Worm (Caenorhabditis elegans): ENCODE measurements around the gene gst-30.

gst-30 gene

ce11 chrII:4934954-4935353, at the start of gene gst-30:
Gene gst-30, minus strand, starts transcription at chrII:4935054.
- no peak for TF ChIP-seq T07F8.4 (tag; optimal IDR thresholded peaks at IDR 0.05)

DNA sequence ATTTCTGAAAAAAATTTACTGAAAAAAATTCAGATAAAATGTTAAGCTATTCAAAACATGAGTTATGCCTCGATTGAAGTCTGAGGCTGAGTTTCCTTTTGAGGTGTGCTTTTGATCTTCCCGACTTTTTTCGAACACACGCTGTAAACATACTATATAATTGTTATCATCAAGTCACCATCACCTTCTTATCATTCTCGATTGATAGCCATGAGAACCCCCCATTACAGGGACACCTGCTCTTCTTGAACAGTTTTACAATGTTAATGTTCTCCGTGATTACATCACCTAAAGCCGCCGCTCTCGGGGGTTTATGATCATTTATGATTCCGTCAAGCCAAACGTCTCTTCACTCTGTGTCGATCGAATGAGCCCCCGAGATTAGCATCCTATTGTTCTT, 49.3 kb upstream of the gst-30 start:
- TF ChIP-seq zim-3 (tag; optimal IDR thresholded peaks at IDR 0.05) = no peak
- TF ChIP-seq somi-1 (GFP tag; optimal IDR thresholded peaks at IDR 0.05) = no peak
- no peak for TF ChIP-seq Y79H2A.3 (GFP tag; conservative IDR thresholded peaks at IDR 0.05)
- no peak for TF ChIP-seq ekl-4 (GFP tag; IDR thresholded peaks at IDR 0.05)
- no peak for TF ChIP-seq ceh-58 (GFP tag; IDR thresholded peaks at IDR 0.05)
- TF ChIP-seq nhr-27 (tag; optimal IDR thresholded peaks at IDR 0.05) = no peak
- TF ChIP-seq ztf-3 (GFP tag; optimal IDR thresholded peaks at IDR 0.05) = no peak
- no peak for TF ChIP-seq unc-130 (GFP tag; optimal IDR thresholded peaks at IDR 0.05)
- no peak for TF ChIP-seq snpc-4 (GFP tag; optimal IDR thresholded peaks at IDR 0.05)
- no peak for TF ChIP-seq snpc-4 (tag; optimal IDR thresholded peaks at IDR 0.05)
- no peak for TF ChIP-seq sea-2 (GFP tag; IDR thresholded peaks at IDR 0.05)

- no peak for TF ChIP-seq hrde-1 (tag; optimal IDR thresholded peaks at IDR 0.05; ENCODE audit: borderline replicate concordance)
- TF ChIP-seq Y79H2A.3 (GFP tag; conservative IDR thresholded peaks at IDR 0.05) = no peak
- no peak for TF ChIP-seq let-526 (GFP tag; IDR thresholded peaks at IDR 0.05)
- no peak for TF ChIP-seq ekl-4 (GFP tag; IDR thresholded peaks at IDR 0.05)
- no peak for TF ChIP-seq Y56A3A.18 (GFP tag; IDR thresholded peaks at IDR 0.05)
- TF ChIP-seq ceh-40 (GFP tag; IDR thresholded peaks at IDR 0.05) = no peak
- TF ChIP-seq rcor-1 (GFP tag; IDR thresholded peaks at IDR 0.05) = no peak
Measured at ce11 chrII:4981682-4982404, 47.0 kb upstream of the gst-30 start.

ce11 chrII:4975311-4975710, 40.5 kb upstream of the gst-30 start:
- TF ChIP-seq ztf-6 (GFP tag; IDR thresholded peaks at IDR 0.05) (no peak), F55B11.4 (tag; optimal IDR thresholded peaks at IDR 0.05; ENCODE audit: borderline replicate concordance, insufficient read depth) (no peak), sptf-2 (GFP tag; optimal IDR thresholded peaks at IDR 0.05) (no peak), lsl-1 (GFP tag; optimal IDR thresholded peaks at IDR 0.05) (no peak), ccch-3 (GFP tag; optimal IDR thresholded peaks at IDR 0.05) (no peak), F10E7.11 (tag; optimal IDR thresholded peaks at IDR 0.05) (no peak), hmg-1.2 (GFP tag; IDR thresholded peaks at IDR 0.05) (no peak), sdz-38 (tag; optimal IDR thresholded peaks at IDR 0.05) (no peak), egl-18 (GFP tag; IDR thresholded peaks at IDR 0.05) (no peak), ceh-79 (tag; optimal IDR thresholded peaks at IDR 0.05) (no peak), bed-2 (GFP tag; IDR thresholded peaks at IDR 0.05) (no peak), ceh-100 (GFP tag; IDR thresholded peaks at IDR 0.05) (no peak), rec-8 (tag; optimal IDR thresholded peaks at IDR 0.05) (no peak), zfh-2 (GFP tag; conservative IDR thresholded peaks at IDR 0.05) (no peak), ama-1 (optimal IDR thresholded peaks at IDR 0.05) (no peak), ama-1 (GFP tag; optimal IDR thresholded peaks at IDR 0.05) (no peak), K12H6.12 (tag; optimal IDR thresholded peaks at IDR 0.05) (no peak), unc-130 (GFP tag; optimal IDR thresholded peaks at IDR 0.05) (no peak)

Measured in whole organism, young adult.